Worm (Caenorhabditis elegans): Measurements from ENCODE around the gene T07D4.5.

T07D4.5 gene

DNA sequence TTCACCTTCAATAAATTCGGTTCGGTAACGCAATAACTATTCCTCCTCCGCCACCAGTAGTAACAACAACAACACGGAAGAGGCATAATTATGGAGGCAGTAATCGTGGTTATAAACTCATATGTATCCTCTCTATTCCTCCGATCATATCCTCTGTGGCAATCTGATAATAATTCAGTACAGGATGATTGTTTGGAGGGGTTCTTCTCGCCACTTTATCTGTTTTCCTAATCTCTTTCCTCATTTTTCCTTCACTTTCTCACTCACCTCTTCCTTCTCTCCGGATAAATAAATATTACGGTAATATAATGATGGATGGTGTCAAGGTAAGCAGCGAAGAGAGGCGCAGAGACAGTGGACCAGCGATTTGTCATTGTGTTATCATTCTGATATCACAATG lies 6.4 kb upstream of the T07D4.5 start:
- TF ChIP-seq eor-1 (tag; optimal IDR thresholded peaks at IDR 0.05): no peak

DNA sequence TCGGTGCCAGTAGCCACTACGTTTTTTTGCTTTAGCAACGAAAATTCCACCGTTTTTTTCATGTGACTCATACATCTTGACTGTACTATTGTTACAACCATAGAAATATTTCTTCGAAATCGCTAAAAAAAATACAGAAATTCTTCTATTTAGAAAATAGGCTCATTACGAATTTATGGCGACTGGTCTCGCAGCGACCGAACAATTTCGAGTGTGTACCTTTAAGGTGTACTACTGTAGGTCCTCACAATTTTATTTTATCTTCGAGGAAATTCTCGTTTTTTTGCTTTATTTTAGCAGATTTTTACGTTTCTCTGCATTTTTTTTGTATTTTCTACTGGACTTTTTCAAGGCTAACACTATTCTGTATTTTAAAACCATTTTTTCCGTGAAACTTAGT lies 5.9 kb upstream of the T07D4.5 start:
- TF ChIP-seq nhr-77 (tag; optimal IDR thresholded peaks at IDR 0.05): no peak
- TF ChIP-seq elt-2 (tag; optimal IDR thresholded peaks at IDR 0.05): no peak
- TF ChIP-seq ama-1 (optimal IDR thresholded peaks at IDR 0.05): no peak
- TF ChIP-seq ztf-4 (tag; optimal IDR thresholded peaks at IDR 0.05): no peak
- no peak for TF ChIP-seq lin-15B (tag; optimal IDR thresholded peaks at IDR 0.05)
- TF ChIP-seq fkh-10 (GFP tag; optimal IDR thresholded peaks at IDR 0.05): no peak
- no peak for TF ChIP-seq sea-2 (GFP tag; optimal IDR thresholded peaks at IDR 0.05)
- TF ChIP-seq jun-1 (tag; optimal IDR thresholded peaks at IDR 0.05): no peak
- TF ChIP-seq nhr-43 (tag; optimal IDR thresholded peaks at IDR 0.05; ENCODE audit: poor library complexity, severe bottlenecking): no peak
- no peak for TF ChIP-seq mml-1 (tag; optimal IDR thresholded peaks at IDR 0.05)
- TF ChIP-seq ceh-9 (tag; optimal IDR thresholded peaks at IDR 0.05): no peak
- TF ChIP-seq ztf-11 (tag; optimal IDR thresholded peaks at IDR 0.05): no peak
- TF ChIP-seq fkh-2 (tag; optimal IDR thresholded peaks at IDR 0.05): no peak
- TF ChIP-seq daf-12 (tag; optimal IDR thresholded peaks at IDR 0.05): no peak
- TF ChIP-seq elt-1 (tag; optimal IDR thresholded peaks at IDR 0.05): no peak

DNA sequence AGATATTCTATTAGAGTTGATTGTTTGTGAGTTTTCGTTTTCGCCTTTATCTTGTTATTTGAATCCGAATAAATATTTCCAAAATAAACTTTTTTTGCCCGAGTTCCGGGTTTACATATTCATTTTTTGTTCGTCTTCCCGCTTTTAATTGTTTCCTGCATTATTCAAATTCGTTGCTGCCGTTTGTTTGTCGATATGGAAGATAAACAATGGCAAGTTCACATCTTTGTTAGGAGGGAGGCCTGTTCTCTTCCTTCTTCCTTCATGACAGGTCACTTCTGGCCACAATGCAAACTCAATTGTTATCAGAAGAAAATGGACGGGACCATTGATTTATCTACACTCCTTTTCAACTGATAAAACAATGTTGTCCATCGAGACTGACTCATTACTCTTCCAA lies 5.5 kb upstream of the T07D4.5 start:
- TF ChIP-seq ceh-82 (tag; optimal IDR thresholded peaks at IDR 0.05) (no peak), pha-4 (tag; optimal IDR thresholded peaks at IDR 0.05) (peak; percentile 10), mml-1 (tag; optimal IDR thresholded peaks at IDR 0.05) (no peak), lin-15B (tag; optimal IDR thresholded peaks at IDR 0.05) (no peak), lin-39 (tag; optimal IDR thresholded peaks at IDR 0.05) (no peak), mdl-1 (tag; optimal IDR thresholded peaks at IDR 0.05) (no peak), nhr-77 (tag; optimal IDR thresholded peaks at IDR 0.05) (no peak)

DNA sequence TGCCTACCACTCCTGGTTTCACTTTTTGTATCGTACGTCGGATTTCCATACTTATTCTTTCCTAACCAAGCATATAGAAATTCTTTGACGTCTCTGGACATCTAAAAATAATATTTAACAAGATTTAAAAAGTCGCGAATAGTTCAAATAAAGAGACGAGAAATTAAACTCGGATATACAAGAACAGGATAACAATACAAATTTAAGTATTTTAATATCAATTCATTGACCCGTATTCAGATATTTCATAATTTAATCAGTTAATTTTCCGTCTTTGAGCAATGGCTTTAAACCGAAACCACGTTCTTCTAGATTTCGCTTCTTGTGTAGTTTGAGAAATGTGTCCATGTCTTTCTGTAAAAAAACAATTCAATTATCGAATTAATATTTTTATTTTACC lies 573 bp downstream of the T07D4.5 start, which contains the start of gene rha-1:
rha-1 (minus strand) TSS at position 101 of the 400 bp plus-strand sequence.
- TF ChIP-seq fos-1 (tag; optimal IDR thresholded peaks at IDR 0.05): no peak
- no peak for TF ChIP-seq hmg-11 (tag; optimal IDR thresholded peaks at IDR 0.05)
- no peak for TF ChIP-seq aly-2 (tag; optimal IDR thresholded peaks at IDR 0.05)
- no peak for TF ChIP-seq fkh-10 (GFP tag; optimal IDR thresholded peaks at IDR 0.05)
- TF ChIP-seq ztf-11 (tag; optimal IDR thresholded peaks at IDR 0.05): no peak
- no peak for TF ChIP-seq nfya-1 (tag; optimal IDR thresholded peaks at IDR 0.05; ENCODE audit: insufficient read depth)
- no peak for TF ChIP-seq elt-3 (tag; optimal IDR thresholded peaks at IDR 0.05)
- no peak for TF ChIP-seq ceh-28 (tag; optimal IDR thresholded peaks at IDR 0.05)

DNA sequence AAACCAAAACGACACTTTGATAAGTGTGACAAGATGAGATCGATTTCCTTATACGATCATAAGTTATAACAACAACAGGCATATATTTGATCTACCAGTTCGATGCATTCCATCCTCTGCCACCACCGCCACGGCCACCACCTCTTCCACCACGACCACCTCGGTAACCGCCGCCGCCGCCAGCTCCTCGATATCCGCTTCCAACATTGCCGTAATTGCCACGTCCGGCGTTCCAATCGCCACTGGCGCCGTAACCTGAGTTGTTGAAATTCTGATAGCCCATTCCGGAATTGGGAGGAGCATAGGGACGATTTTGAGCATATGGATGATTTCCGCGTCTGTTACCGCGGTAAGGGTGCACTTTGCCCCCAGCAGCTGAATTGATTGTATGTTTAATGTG lies 5.6 kb downstream of the T07D4.5 start:
- TF ChIP-seq elt-1 (tag; optimal IDR thresholded peaks at IDR 0.05) (no peak), nhr-43 (tag; optimal IDR thresholded peaks at IDR 0.05; ENCODE audit: poor library complexity, severe bottlenecking) (no peak), nhr-77 (tag; optimal IDR thresholded peaks at IDR 0.05) (no peak), daf-12 (tag; optimal IDR thresholded peaks at IDR 0.05) (no peak), nhr-28 (tag; optimal IDR thresholded peaks at IDR 0.05) (no peak), lin-39 (tag; optimal IDR thresholded peaks at IDR 0.05) (no peak), mml-1 (tag; optimal IDR thresholded peaks at IDR 0.05) (no peak), hmg-11 (tag; optimal IDR thresholded peaks at IDR 0.05) (no peak), eor-1 (tag; optimal IDR thresholded peaks at IDR 0.05) (no peak), nhr-237 (tag; optimal IDR thresholded peaks at IDR 0.05) (no peak), zag-1 (tag; optimal IDR thresholded peaks at IDR 0.05) (no peak), lin-15B (tag; optimal IDR thresholded peaks at IDR 0.05) (no peak), ztf-11 (tag; optimal IDR thresholded peaks at IDR 0.05) (no peak), tbx-2 (tag; optimal IDR thresholded peaks at IDR 0.05) (no peak), fkh-10 (GFP tag; optimal IDR thresholded peaks at IDR 0.05) (no peak), fos-1 (tag; optimal IDR thresholded peaks at IDR 0.05) (no peak), unc-39 (tag; optimal IDR thresholded peaks at IDR 0.05) (no peak), ceh-9 (tag; optimal IDR thresholded peaks at IDR 0.05) (no peak), egl-5 (tag; optimal IDR thresholded peaks at IDR 0.05) (no peak), jun-1 (tag; optimal IDR thresholded peaks at IDR 0.05) (no peak)

Measured in whole organism, L3 larva.